Worm (Caenorhabditis elegans): Measurements from ENCODE around the gene epac-1.
A peak's percentile ranks its signal among the peaks of the same experiment; 100 is the strongest.

The epac-1 gene

ce11 chrIII:10236291-10236871 is 47.4 kb downstream of the epac-1 start:
- TF ChIP-seq nhr-25 (tag; optimal IDR thresholded peaks at IDR 0.05), result peak; percentile 25
- TF ChIP-seq mml-1 (tag; optimal IDR thresholded peaks at IDR 0.05), result no peak
- TF ChIP-seq elt-3 (tag; optimal IDR thresholded peaks at IDR 0.05), result peak in 1 of 3 experiments; percentile 61
- TF ChIP-seq nhr-43 (tag; optimal IDR thresholded peaks at IDR 0.05; ENCODE audit: poor library complexity, severe bottlenecking), result peak; percentile 9
- no peak for TF ChIP-seq lin-15B (tag; optimal IDR thresholded peaks at IDR 0.05)
- peak; percentile 16 for TF ChIP-seq ztf-4 (tag; optimal IDR thresholded peaks at IDR 0.05)
- peak; percentile 37 for TF ChIP-seq ama-1 (optimal IDR thresholded peaks at IDR 0.05)

ce11 chrIII:10238448-10239154 is 49.6 kb downstream of the epac-1 start, which contains the start of gene Y70G10A.3:
Gene Y70G10A.3, plus strand, starts transcription at chrIII:10239104.
- TF ChIP-seq snpc-4 (tag; optimal IDR thresholded peaks at IDR 0.05) (no peak), nhr-76 (tag; optimal IDR thresholded peaks at IDR 0.05) (no peak), fkh-10 (GFP tag; optimal IDR thresholded peaks at IDR 0.05) (no peak), hmg-11 (tag; optimal IDR thresholded peaks at IDR 0.05) (no peak), nhr-12 (tag; optimal IDR thresholded peaks at IDR 0.05) (no peak), nhr-237 (tag; optimal IDR thresholded peaks at IDR 0.05) (no peak), nfya-1 (tag; optimal IDR thresholded peaks at IDR 0.05; ENCODE audit: insufficient read depth) (no peak), ceh-82 (tag; optimal IDR thresholded peaks at IDR 0.05) (no peak), nhr-28 (tag; optimal IDR thresholded peaks at IDR 0.05) (no peak), ceh-28 (tag; optimal IDR thresholded peaks at IDR 0.05) (no peak), unc-39 (tag; optimal IDR thresholded peaks at IDR 0.05) (no peak), ztf-4 (tag; optimal IDR thresholded peaks at IDR 0.05) (no peak), ama-1 (optimal IDR thresholded peaks at IDR 0.05) (no peak), nhr-23 (tag; optimal IDR thresholded peaks at IDR 0.05) (no peak), lin-39 (tag; optimal IDR thresholded peaks at IDR 0.05) (no peak)

ce11 chrIII:10240073-10240472 is 51.1 kb downstream of the epac-1 start:
- no peak for TF ChIP-seq nhr-11 (tag; optimal IDR thresholded peaks at IDR 0.05)
- no peak for TF ChIP-seq elt-3 (tag; optimal IDR thresholded peaks at IDR 0.05)
- no peak for TF ChIP-seq ceh-28 (tag; optimal IDR thresholded peaks at IDR 0.05)
- no peak for TF ChIP-seq mml-1 (tag; optimal IDR thresholded peaks at IDR 0.05)
- TF ChIP-seq nhr-43 (tag; optimal IDR thresholded peaks at IDR 0.05; ENCODE audit: poor library complexity, severe bottlenecking), result no peak
- TF ChIP-seq pqm-1 (tag; optimal IDR thresholded peaks at IDR 0.05), result no peak
- TF ChIP-seq ama-1 (optimal IDR thresholded peaks at IDR 0.05), result no peak
- no peak for TF ChIP-seq nhr-237 (tag; optimal IDR thresholded peaks at IDR 0.05)
- TF ChIP-seq nhr-77 (tag; optimal IDR thresholded peaks at IDR 0.05), result no peak
- no peak for TF ChIP-seq fos-1 (tag; optimal IDR thresholded peaks at IDR 0.05)
- TF ChIP-seq snpc-4 (tag; optimal IDR thresholded peaks at IDR 0.05), result no peak
- no peak for TF ChIP-seq elt-2 (tag; optimal IDR thresholded peaks at IDR 0.05)
- TF ChIP-seq ZK546.5 (tag; optimal IDR thresholded peaks at IDR 0.05), result no peak
- no peak for TF ChIP-seq hmg-11 (tag; optimal IDR thresholded peaks at IDR 0.05)
- TF ChIP-seq eor-1 (tag; optimal IDR thresholded peaks at IDR 0.05), result no peak
- no peak for TF ChIP-seq nhr-67 (tag; optimal IDR thresholded peaks at IDR 0.05)

- TF ChIP-seq nhr-77 (tag; optimal IDR thresholded peaks at IDR 0.05) (no peak), elt-3 (tag; optimal IDR thresholded peaks at IDR 0.05) (no peak), nhr-25 (tag; optimal IDR thresholded peaks at IDR 0.05) (peak; percentile 1), fos-1 (tag; optimal IDR thresholded peaks at IDR 0.05) (no peak), ama-1 (optimal IDR thresholded peaks at IDR 0.05) (no peak), zag-1 (tag; optimal IDR thresholded peaks at IDR 0.05) (no peak), ceh-82 (tag; optimal IDR thresholded peaks at IDR 0.05) (no peak), mml-1 (tag; optimal IDR thresholded peaks at IDR 0.05) (no peak), nhr-43 (tag; optimal IDR thresholded peaks at IDR 0.05; ENCODE audit: poor library complexity, severe bottlenecking) (peak; percentile 40)
Observed at ce11 chrIII:10241332-10241829, 52.4 kb downstream of the epac-1 start.

- TF ChIP-seq fkh-2 (tag; optimal IDR thresholded peaks at IDR 0.05) (no peak), elt-2 (tag; optimal IDR thresholded peaks at IDR 0.05) (no peak), skn-1 (tag; optimal IDR thresholded peaks at IDR 0.05) (no peak), nhr-67 (tag; optimal IDR thresholded peaks at IDR 0.05) (no peak), elt-1 (tag; optimal IDR thresholded peaks at IDR 0.05) (no peak), nhr-76 (tag; optimal IDR thresholded peaks at IDR 0.05) (no peak), jun-1 (tag; optimal IDR thresholded peaks at IDR 0.05) (no peak), pha-4 (tag; optimal IDR thresholded peaks at IDR 0.05) (no peak), ceh-82 (tag; optimal IDR thresholded peaks at IDR 0.05) (no peak), ceh-16 (tag; optimal IDR thresholded peaks at IDR 0.05) (no peak), aly-2 (tag; optimal IDR thresholded peaks at IDR 0.05) (no peak), nhr-28 (tag; optimal IDR thresholded peaks at IDR 0.05) (no peak), lsy-12 (tag; optimal IDR thresholded peaks at IDR 0.05) (no peak), fkh-10 (GFP tag; optimal IDR thresholded peaks at IDR 0.05) (no peak), nhr-12 (tag; optimal IDR thresholded peaks at IDR 0.05) (no peak), ztf-4 (tag; optimal IDR thresholded peaks at IDR 0.05) (no peak), ama-1 (optimal IDR thresholded peaks at IDR 0.05) (no peak), ztf-11 (tag; optimal IDR thresholded peaks at IDR 0.05) (no peak), elt-3 (tag; optimal IDR thresholded peaks at IDR 0.05) (no peak), zag-1 (tag; optimal IDR thresholded peaks at IDR 0.05) (no peak)
Observed at ce11 chrIII:10244013-10244412, 55.0 kb downstream of the epac-1 start.
